Worm (Caenorhabditis elegans) whole organism, L4 larva: Measurements from ENCODE around the gene K07C5.3.
A peak's percentile ranks its signal among the peaks of the same experiment; 100 is the strongest.
"Not testable (repeated sequence)": the region's sequence is repeated elsewhere in the genome, so short reads cannot be mapped to it uniquely, and the experiment has no call there.

Experiments used
- D1046.2 ChIP-seq: fragments of 200-800 bp; sonication (Bioruptor generic); IDR thresholded peaks from 2 replicates; pipeline ENCODE4 v1.3.6; 2022; ENCODE audit warnings: missing genetic modification characterization, missing compliant biosample characterization
- F10B5.3 ChIP-seq: sonication (generic microtip); optimal IDR thresholded peaks from 2 replicates; lab custom pipeline; 2016; ENCODE audit warnings: mild to moderate bottlenecking, missing genetic modification characterization, missing compliant biosample characterization
- F37D6.2 ChIP-seq: sonication (generic microtip); optimal IDR thresholded peaks from 2 replicates; lab custom pipeline; 2016; ENCODE audit warnings: mild to moderate bottlenecking, missing genetic modification characterization, missing compliant biosample characterization
- F49E8.2 ChIP-seq: sonication (generic microtip); optimal IDR thresholded peaks from 2 replicates; lab custom pipeline; 2016; ENCODE audit warnings: missing compliant biosample characterization, mild to moderate bottlenecking, missing genetic modification characterization, borderline replicate concordance
- T20F7.1 ChIP-seq: fragments of 200-800 bp; sonication (Bioruptor generic); optimal IDR thresholded peaks from 2 replicates; lab custom pipeline; 2018; ENCODE audit warnings: mild to moderate bottlenecking, missing genetic modification characterization, missing compliant biosample characterization
- T26A8.4 ChIP-seq: fragments of 200-800 bp; sonication (Bioruptor generic); IDR thresholded peaks from 2 replicates; pipeline ENCODE4 v1.3.6; 2022; ENCODE audit warnings: missing genetic modification characterization, missing compliant biosample characterization
- Y48G9A.11 ChIP-seq: fragments of 200-800 bp; sonication (Bioruptor generic); IDR thresholded peaks from 2 replicates; pipeline ENCODE4 v1.3.6; 2022; ENCODE audit warnings: missing genetic modification reagents, missing genetic modification characterization, missing compliant biosample characterization
- Y75B8A.6 ChIP-seq: fragments of 200-800 bp; sonication (Bioruptor generic); IDR thresholded peaks from 2 replicates; pipeline ENCODE4 v1.3.6; 2022; ENCODE audit warnings: missing genetic modification reagents, missing genetic modification characterization, missing compliant biosample characterization
- aha-1 ChIP-seq: fragments of 150-350 bp; peaks from one replicate; lab custom pipeline; 2014; ENCODE audit warnings: missing biosample characterization, missing genetic modification characterization
- ama-1 ChIP-seq: fragments of 150-350 bp; optimal IDR thresholded peaks from 2 replicates; lab custom pipeline; 2014; ENCODE audit warnings: inconsistent platforms, mixed read lengths
- attf-4 ChIP-seq: sonication (generic microtip); optimal IDR thresholded peaks from 3 replicates; lab custom pipeline; 2017; ENCODE audit warnings: missing biosample characterization, missing genetic modification characterization
- ceh-62 ChIP-seq: sonication (generic microtip); optimal IDR thresholded peaks from 2 replicates; lab custom pipeline; 2017; ENCODE audit warnings: missing biosample characterization, missing genetic modification characterization
- cey-2 ChIP-seq: sonication (generic microtip); optimal IDR thresholded peaks from 3 replicates; lab custom pipeline; 2017; ENCODE audit warnings: missing genetic modification characterization, mild to moderate bottlenecking, missing compliant biosample characterization, antibody characterized with exemption, borderline replicate concordance; ENCODE audit not compliant: insufficient read depth
- daf-12 ChIP-seq: fragments of 150-350 bp; optimal IDR thresholded peaks from 2 replicates; lab custom pipeline; 2014; ENCODE audit warnings: missing biosample characterization, missing genetic modification reagents, missing genetic modification characterization
- daf-16 ChIP-seq, 3 experiments: sonication (generic microtip); optimal IDR thresholded peaks; 2 replicates each; lab custom pipeline; 2016 to 2017; ENCODE audit warnings: missing genetic modification characterization in 3 of 3, missing genetic modification reagents in 3 of 3, mild to moderate bottlenecking in 2 of 3, missing compliant biosample characterization in 2 of 3, missing biosample characterization in 1 of 3, moderate library complexity in 1 of 3
- dmd-6 ChIP-seq: fragments of 200-800 bp; sonication (Bioruptor generic); IDR thresholded peaks from 2 replicates; pipeline ENCODE4 v1.3.6; 2022; ENCODE audit warnings: missing genetic modification reagents, missing genetic modification characterization, missing compliant biosample characterization
- dpl-1 ChIP-seq: fragments of 150-350 bp; optimal IDR thresholded peaks from 2 replicates; lab custom pipeline; 2014; ENCODE audit warnings: missing biosample characterization, missing genetic modification reagents, missing genetic modification characterization
- hif-1 ChIP-seq, 2 experiments: sonication (generic microtip); optimal IDR thresholded peaks; 2 replicates each; lab custom pipeline; 2016 to 2017; ENCODE audit warnings: missing compliant biosample characterization in 2 of 2, missing genetic modification characterization in 2 of 2, missing genetic modification reagents in 2 of 2, missing genotype in 2 of 2, mild to moderate bottlenecking in 1 of 2
- hlh-30 ChIP-seq: sonication (generic microtip); optimal IDR thresholded peaks from 2 replicates; lab custom pipeline; 2017; ENCODE audit warnings: antibody characterized with exemption, mild to moderate bottlenecking, missing genetic modification characterization, missing compliant biosample characterization; ENCODE audit not compliant: insufficient read depth
- hmg-1.1 ChIP-seq: fragments of 200-800 bp; sonication (Bioruptor generic); IDR thresholded peaks from 2 replicates; pipeline ENCODE4 v1.3.6; 2022; ENCODE audit warnings: missing genetic modification reagents, missing genetic modification characterization, missing compliant biosample characterization
- lin-13 ChIP-seq: fragments of 150-350 bp; optimal IDR thresholded peaks from 2 replicates; lab custom pipeline; 2014; ENCODE audit warnings: missing biosample characterization, missing genetic modification reagents, missing genetic modification characterization
- lin-29 ChIP-seq: fragments of 200-800 bp; sonication (Bioruptor generic); IDR thresholded peaks from 2 replicates; pipeline ENCODE4 v1.3.6; 2022; ENCODE audit warnings: missing genetic modification reagents, missing genetic modification characterization, missing compliant biosample characterization
- lin-38 ChIP-seq: fragments of 200-800 bp; sonication (Bioruptor generic); IDR thresholded peaks from 2 replicates; pipeline ENCODE4 v1.3.6; 2022; ENCODE audit warnings: missing genetic modification reagents, missing genetic modification characterization, missing compliant biosample characterization
- lsy-2 ChIP-seq, 2 experiments: fragments of 150-350 bp in 1 of 2; sonication (generic microtip) in 1 of 2; optimal IDR thresholded peaks; 2 replicates each; lab custom pipeline; 2014 to 2017; ENCODE audit warnings: missing biosample characterization in 2 of 2, missing genetic modification characterization in 2 of 2
- madf-5 ChIP-seq, 2 experiments: fragments of 200-800 bp; sonication (Bioruptor generic); IDR thresholded peaks; 2 replicates each; pipeline ENCODE4 v1.3.6; 2022; ENCODE audit warnings: missing compliant biosample characterization in 2 of 2, missing genetic modification characterization in 2 of 2
- madf-9 ChIP-seq: fragments of 200-800 bp; sonication (Bioruptor generic); conservative IDR thresholded peaks from 2 replicates; pipeline ENCODE4 v1.3.6; 2022; ENCODE audit warnings: missing genetic modification reagents, missing genetic modification characterization, missing compliant biosample characterization
- mdt-29 ChIP-seq: fragments of 200-800 bp; sonication (Bioruptor generic); IDR thresholded peaks from 2 replicates; pipeline ENCODE4 v1.3.6; 2022; ENCODE audit warnings: missing genetic modification reagents, missing genetic modification characterization, missing compliant biosample characterization
- mep-1 ChIP-seq: fragments of 150-350 bp; sonication (generic microtip); optimal IDR thresholded peaks from 3 replicates; lab custom pipeline; 2014; ENCODE audit warnings: missing biosample characterization, missing genetic modification characterization
- mes-2 ChIP-seq: sonication (generic microtip); optimal IDR thresholded peaks from 2 replicates; lab custom pipeline; 2016; ENCODE audit warnings: missing genotype, mild to moderate bottlenecking, missing genetic modification characterization, missing compliant biosample characterization; ENCODE audit not compliant: poor library complexity, severe bottlenecking
- mxl-2 ChIP-seq: fragments of 200-800 bp; sonication (Bioruptor generic); conservative IDR thresholded peaks from 2 replicates; pipeline ENCODE4 v1.3.6; 2022; ENCODE audit warnings: missing genetic modification reagents, missing genetic modification characterization, missing compliant biosample characterization
- mxl-3 ChIP-seq: fragments of 200-800 bp; sonication (Bioruptor generic); optimal IDR thresholded peaks from 2 replicates; lab custom pipeline; 2018; ENCODE audit warnings: mild to moderate bottlenecking, missing genetic modification characterization, missing compliant biosample characterization
- nhr-10 ChIP-seq: fragments of 150-350 bp; optimal IDR thresholded peaks from 2 replicates; lab custom pipeline; 2014; ENCODE audit warnings: missing biosample characterization, missing genetic modification characterization
- nhr-11 ChIP-seq: fragments of 150-350 bp; optimal IDR thresholded peaks from 2 replicates; lab custom pipeline; 2014; ENCODE audit warnings: missing biosample characterization, missing genetic modification characterization
- nhr-42 ChIP-seq: fragments of 200-800 bp; sonication (Bioruptor generic); IDR thresholded peaks from 2 replicates; pipeline ENCODE4 v1.3.6; 2022; ENCODE audit warnings: missing genetic modification characterization, missing compliant biosample characterization
- nhr-48 ChIP-seq: sonication (generic microtip); optimal IDR thresholded peaks from 2 replicates; lab custom pipeline; 2016; ENCODE audit warnings: mild to moderate bottlenecking, missing genetic modification characterization, missing compliant biosample characterization
- nhr-6 ChIP-seq: fragments of 150-350 bp; optimal IDR thresholded peaks from 2 replicates; lab custom pipeline; 2014; ENCODE audit warnings: missing biosample characterization, missing genetic modification characterization
- php-3 ChIP-seq: fragments of 200-800 bp; sonication (Bioruptor generic); IDR thresholded peaks from 2 replicates; pipeline ENCODE4 v1.3.6; 2022; ENCODE audit warnings: missing genetic modification reagents, missing genetic modification characterization, missing compliant biosample characterization
- pqm-1 ChIP-seq: sonication (generic microtip); optimal IDR thresholded peaks from 2 replicates; lab custom pipeline; 2017; ENCODE audit warnings: missing biosample characterization, missing genetic modification characterization
- sdz-12 ChIP-seq: fragments of 200-800 bp; sonication (Bioruptor generic); optimal IDR thresholded peaks from 2 replicates; lab custom pipeline; 2018; ENCODE audit warnings: mild to moderate bottlenecking, missing genetic modification characterization, missing compliant biosample characterization
- spr-3 ChIP-seq: fragments of 200-800 bp; sonication (Bioruptor generic); optimal IDR thresholded peaks from 2 replicates; lab custom pipeline; 2018; ENCODE audit warnings: mild to moderate bottlenecking, missing genetic modification characterization, missing compliant biosample characterization
- vab-7 ChIP-seq: fragments of 200-800 bp; sonication (Bioruptor generic); IDR thresholded peaks from 2 replicates; pipeline ENCODE4 v1.3.6; 2022; ENCODE audit warnings: missing genetic modification reagents, missing genetic modification characterization, missing compliant biosample characterization
- zag-1 ChIP-seq: fragments of 150-350 bp; optimal IDR thresholded peaks from 2 replicates; lab custom pipeline; 2014; ENCODE audit warnings: missing biosample characterization, missing genetic modification characterization
- zfp-2 ChIP-seq: sonication (generic microtip); optimal IDR thresholded peaks from 2 replicates; lab custom pipeline; 2016; ENCODE audit warnings: mild to moderate bottlenecking, missing genetic modification characterization, missing compliant biosample characterization
- zip-2 ChIP-seq: fragments of 150-350 bp; optimal IDR thresholded peaks from 2 replicates; lab custom pipeline; 2014; ENCODE audit warnings: missing biosample characterization, missing genetic modification characterization

Gene K07C5.3

DNA sequence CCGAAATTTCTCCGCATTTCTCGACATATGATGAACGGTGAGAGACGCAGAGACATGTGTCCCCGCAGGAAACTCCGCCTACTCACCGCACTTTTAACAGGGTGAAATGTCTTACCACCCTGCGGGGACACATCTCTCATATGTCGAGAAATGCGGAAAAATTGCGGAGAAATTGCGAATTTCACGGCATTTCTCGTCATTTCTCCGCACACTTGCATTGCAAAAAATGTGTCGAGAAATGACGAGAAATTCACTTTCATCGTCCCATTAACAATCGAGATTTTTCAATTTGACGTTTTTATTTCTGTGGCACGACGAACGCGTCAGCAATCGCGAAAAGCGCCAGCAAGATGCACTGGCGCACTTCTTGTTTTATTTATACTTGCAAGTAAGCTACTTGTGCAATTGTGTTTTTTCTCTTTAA, 915 bp upstream of the K07C5.3 start, which contains the start of gene K07C5.13 (continued):
- TF ChIP-seq lsy-2 (tag; optimal IDR thresholded peaks at IDR 0.05; lab: Kevin White, UChicago) (peak in 1 of 2 experiments; percentile 21), mdt-29 (GFP tag; lab: Robert Waterston, UW) (peak; percentile 89), dpl-1 (GFP tag; lab: Kevin White, UChicago) (peak; percentile 47), nhr-42 (GFP tag; lab: Robert Waterston, UW) (peak; percentile 92), dmd-6 (peak; percentile 93), F49E8.2 (tag; lab: Kevin White, UChicago) (peak; percentile 78), mep-1 (peak; percentile 32), vab-7 (GFP tag; lab: Robert Waterston, UW) (peak; percentile 78), mxl-3 (GFP tag; lab: Kevin White, UChicago) (peak; percentile 54), F10B5.3 (tag; lab: Kevin White, UChicago) (peak; percentile 55), Y48G9A.11 (GFP tag; lab: Robert Waterston, UW) (peak; percentile 89), T20F7.1 (GFP tag; lab: Kevin White, UChicago) (peak; percentile 65), daf-16 (GFP tag; optimal IDR thresholded peaks at IDR 0.05; lab: Kevin White, UChicago) (peak in 1 of 2 experiments; percentile 51), Y75B8A.6 (GFP tag; lab: Robert Waterston, UW) (peak; percentile 94), hmg-1.1 (GFP tag; lab: Robert Waterston, UW) (peak; percentile 90), madf-9 (peak; percentile 84), T26A8.4 (GFP tag; lab: Robert Waterston, UW) (peak; percentile 95), aha-1 (tag; lab: Kevin White, UChicago) (peak; percentile 93), nhr-48 (peak; percentile 95)
- TF ChIP-seq daf-16 (tag; optimal IDR thresholded peaks at IDR 0.05; lab: Kevin White, UChicago) = not testable (repeated sequence)

- TF ChIP-seq pqm-1 (tag; lab: Kevin White, UChicago) (no peak), lin-38 (GFP tag; lab: Robert Waterston, UW) (0 out of 2 replicates have a peak, but pooled peaks have one; percentile 10), T20F7.1 (GFP tag; lab: Kevin White, UChicago) (no peak), daf-16 (GFP tag; optimal IDR thresholded peaks at IDR 0.05; lab: Kevin White, UChicago) (no peak), daf-16 (tag; optimal IDR thresholded peaks at IDR 0.05; lab: Kevin White, UChicago) (peak; percentile 25), mes-2 (tag; lab: Kevin White, UChicago) (peak; percentile 8)
These were observed 7.2 kb downstream of the K07C5.3 start, which contains the start of gene K07C5.9 for ce11 chrV:10350054-10350453. Gene K07C5.9 (minus strand): TSS chrV:10350154.

ce11 chrV:10352928-10353427, 10.1 kb downstream of the K07C5.3 start, which contains the start of gene nol-56:
Gene nol-56 (minus strand): TSS chrV:10352978.
- no peak for TF ChIP-seq zip-2 (tag; lab: Kevin White, UChicago)
- peak in 1 of 2 experiments; percentile 4 for TF ChIP-seq daf-16 (GFP tag; optimal IDR thresholded peaks at IDR 0.05; lab: Kevin White, UChicago)
- peak; percentile 62 for TF ChIP-seq daf-16 (tag; optimal IDR thresholded peaks at IDR 0.05; lab: Kevin White, UChicago)
- no peak for TF ChIP-seq nhr-10 (tag; lab: Kevin White, UChicago)
- no peak for TF ChIP-seq php-3 (GFP tag; lab: Robert Waterston, UW)
- peak; percentile 62 for TF ChIP-seq nhr-6 (tag; lab: Kevin White, UChicago)
- TF ChIP-seq hmg-1.1 (GFP tag; lab: Robert Waterston, UW) = peak; percentile 68
- peak; percentile 52 for TF ChIP-seq lin-13 (GFP tag; lab: Kevin White, UChicago)
- no peak for TF ChIP-seq spr-3 (GFP tag; lab: Kevin White, UChicago)
- peak; percentile 11 for TF ChIP-seq F49E8.2 (tag; lab: Kevin White, UChicago)
- TF ChIP-seq madf-9 = no peak
- peak; percentile 10 to 58 for TF ChIP-seq hif-1 (tag; optimal IDR thresholded peaks at IDR 0.05; lab: Kevin White, UChicago)
- no peak for TF ChIP-seq aha-1 (tag; lab: Kevin White, UChicago)
- TF ChIP-seq ama-1 (lab: Kevin White, UChicago) = no peak
- no peak for TF ChIP-seq madf-5 (GFP tag; IDR thresholded peaks at IDR 0.05; lab: Robert Waterston, UW)
- TF ChIP-seq cey-2 (tag; lab: Kevin White, UChicago) = no peak
- TF ChIP-seq T26A8.4 (GFP tag; lab: Robert Waterston, UW) = no peak
- TF ChIP-seq D1046.2 = no peak
- no peak for TF ChIP-seq ceh-62 (tag; lab: Kevin White, UChicago)
- peak; percentile 22 for TF ChIP-seq zfp-2
- TF ChIP-seq sdz-12 (GFP tag; lab: Kevin White, UChicago) = no peak
- peak; percentile 47 for TF ChIP-seq F37D6.2 (tag; lab: Kevin White, UChicago)
- no peak for TF ChIP-seq mxl-2 (GFP tag; lab: Robert Waterston, UW)
- TF ChIP-seq hlh-30 = peak; percentile 71
- TF ChIP-seq lin-29 (GFP tag; lab: Robert Waterston, UW) = no peak
- no peak for TF ChIP-seq Y48G9A.11 (GFP tag; lab: Robert Waterston, UW)
- peak; percentile 87 for TF ChIP-seq mep-1
- no peak for TF ChIP-seq daf-12 (tag; lab: Kevin White, UChicago)
- peak; percentile 62 for TF ChIP-seq nhr-11 (tag; lab: Kevin White, UChicago)
- TF ChIP-seq zag-1 (tag; lab: Kevin White, UChicago) = no peak
- no peak for TF ChIP-seq attf-4
